Worm (Caenorhabditis elegans): Measurements from ENCODE around the gene cnt-2.
A peak's percentile ranks its signal among the peaks of the same experiment; 100 is the strongest.

Gene cnt-2

ce11 chrIII:10707461-10707860 lies 52.6 kb downstream of the cnt-2 start, which contains the start of gene mrpl-12:
Gene mrpl-12, plus strand, starts transcription at chrIII:10707761.
- TF ChIP-seq hlh-1 (tag; optimal IDR thresholded peaks at IDR 0.05) (no peak), cnd-1 (tag; optimal IDR thresholded peaks at IDR 0.05) (no peak), nhr-76 (tag; optimal IDR thresholded peaks at IDR 0.05) (no peak), unc-62 (GFP tag; optimal IDR thresholded peaks at IDR 0.05) (no peak), ztf-11 (tag; optimal IDR thresholded peaks at IDR 0.05) (no peak), nhr-12 (tag; optimal IDR thresholded peaks at IDR 0.05) (no peak), zip-8 (tag; optimal IDR thresholded peaks at IDR 0.05) (no peak), bed-3 (GFP tag; optimal IDR thresholded peaks at IDR 0.05) (no peak), blmp-1 (tag; optimal IDR thresholded peaks at IDR 0.05) (no peak), nhr-237 (tag; optimal IDR thresholded peaks at IDR 0.05) (no peak), M03D4.4 (tag; optimal IDR thresholded peaks at IDR 0.05) (no peak), ces-1 (GFP tag; optimal IDR thresholded peaks at IDR 0.05) (no peak), mab-5 (tag; optimal IDR thresholded peaks at IDR 0.05) (no peak)

DNA sequence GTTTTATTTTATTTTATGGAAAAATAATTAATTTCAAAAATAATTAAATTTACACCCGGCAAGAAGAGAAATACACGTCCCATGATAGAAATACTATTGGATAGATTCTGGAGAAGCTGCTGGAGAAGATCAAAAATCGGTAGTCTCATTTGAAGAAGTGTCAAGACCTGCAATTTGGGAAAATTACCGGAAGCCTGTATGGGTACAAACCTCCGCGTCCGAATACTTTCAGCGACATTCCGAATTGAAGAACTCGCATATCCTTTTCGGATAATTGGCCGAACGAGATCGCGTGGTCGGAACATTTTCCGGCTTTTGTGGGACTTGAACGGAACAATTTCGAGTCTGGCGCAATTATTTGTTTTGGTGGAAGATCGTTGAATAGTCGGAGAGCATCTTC lies 53.7 kb downstream of the cnt-2 start:
- TF ChIP-seq ceh-43 (GFP tag; optimal IDR thresholded peaks at IDR 0.05) (no peak), ztf-11 (tag; optimal IDR thresholded peaks at IDR 0.05) (no peak)

ce11 chrIII:10709676-10710075 lies 54.9 kb downstream of the cnt-2 start:
- TF ChIP-seq M03D4.4 (tag; optimal IDR thresholded peaks at IDR 0.05) (no peak), nhr-28 (tag; optimal IDR thresholded peaks at IDR 0.05) (no peak), tbx-8 (GFP tag; optimal IDR thresholded peaks at IDR 0.05) (no peak), zip-8 (tag; optimal IDR thresholded peaks at IDR 0.05) (peak; percentile 93), hlh-1 (tag; optimal IDR thresholded peaks at IDR 0.05) (no peak), nhr-2 (tag; optimal IDR thresholded peaks at IDR 0.05) (no peak)

DNA sequence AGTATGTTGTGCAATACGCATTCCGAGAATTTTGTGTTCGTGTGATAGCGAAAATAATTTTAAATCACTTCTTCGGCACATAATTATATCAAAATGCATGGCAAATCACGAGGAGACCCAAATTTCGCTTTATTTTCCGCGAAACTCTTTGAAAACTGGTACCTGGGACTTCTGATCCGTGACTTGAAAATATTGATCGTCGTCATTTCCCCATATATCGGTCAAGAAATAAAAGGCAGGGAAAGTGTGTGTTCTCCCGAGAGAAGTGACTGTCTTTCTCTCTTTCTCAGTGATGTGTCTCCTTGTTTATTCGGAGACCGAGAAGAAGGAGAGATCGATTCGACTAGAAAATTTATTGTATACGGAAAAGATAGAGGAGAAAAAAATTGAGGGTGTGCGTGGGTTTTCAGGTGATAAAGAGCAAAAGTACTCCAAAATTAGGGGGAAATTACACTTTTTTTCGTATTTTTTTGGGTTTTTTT lies 56.4 kb downstream of the cnt-2 start, which contains the start of gene W09D10.5:
TSS of gene W09D10.5 (minus strand) at position 345 of the 482 bp plus-strand sequence.
- no peak for TF ChIP-seq nhr-237 (tag; optimal IDR thresholded peaks at IDR 0.05)
- TF ChIP-seq unc-62 (GFP tag; optimal IDR thresholded peaks at IDR 0.05), result no peak
- TF ChIP-seq pha-4 (tag; optimal IDR thresholded peaks at IDR 0.05), result no peak
- no peak for TF ChIP-seq cnd-1 (tag; optimal IDR thresholded peaks at IDR 0.05)

DNA sequence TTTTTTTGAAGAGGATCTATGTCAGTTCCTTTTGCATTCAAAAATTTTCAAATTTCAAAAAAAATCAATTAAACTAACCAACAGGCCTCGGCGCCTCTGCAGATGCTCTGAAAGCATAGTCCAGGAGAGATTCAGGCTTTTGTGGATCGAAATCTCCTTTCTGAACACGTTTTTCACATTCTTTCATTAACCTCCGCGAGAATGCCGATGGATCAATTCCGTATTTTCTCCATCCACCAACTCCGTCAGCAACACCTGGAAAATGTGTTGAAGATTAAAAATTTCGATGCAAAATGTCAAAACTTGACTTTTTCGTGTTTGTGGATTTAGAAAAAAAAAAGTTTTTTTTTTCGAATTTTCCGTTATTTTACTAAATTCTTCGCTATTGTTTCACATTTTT lies 59.7 kb downstream of the cnt-2 start:
- TF ChIP-seq bed-3 (GFP tag; optimal IDR thresholded peaks at IDR 0.05) (no peak), nhr-2 (tag; optimal IDR thresholded peaks at IDR 0.05) (no peak), ceh-39 (tag; optimal IDR thresholded peaks at IDR 0.05) (no peak), elt-3 (tag; optimal IDR thresholded peaks at IDR 0.05) (no peak), ham-2 (GFP tag; optimal IDR thresholded peaks at IDR 0.05) (no peak), lsy-2 (tag; optimal IDR thresholded peaks at IDR 0.05) (no peak), pha-4 (tag; optimal IDR thresholded peaks at IDR 0.05) (no peak), lin-32 (GFP tag; optimal IDR thresholded peaks at IDR 0.05) (no peak), M03D4.4 (tag; optimal IDR thresholded peaks at IDR 0.05) (no peak), sptf-1 (tag; optimal IDR thresholded peaks at IDR 0.05) (no peak), unc-62 (GFP tag; optimal IDR thresholded peaks at IDR 0.05) (no peak), flh-1 (GFP tag; optimal IDR thresholded peaks at IDR 0.05) (no peak), ceh-83 (GFP tag; optimal IDR thresholded peaks at IDR 0.05) (no peak), zip-8 (tag; optimal IDR thresholded peaks at IDR 0.05) (no peak), mls-2 (tag; optimal IDR thresholded peaks at IDR 0.05) (no peak), sem-2 (GFP tag; optimal IDR thresholded peaks at IDR 0.05) (no peak)

DNA sequence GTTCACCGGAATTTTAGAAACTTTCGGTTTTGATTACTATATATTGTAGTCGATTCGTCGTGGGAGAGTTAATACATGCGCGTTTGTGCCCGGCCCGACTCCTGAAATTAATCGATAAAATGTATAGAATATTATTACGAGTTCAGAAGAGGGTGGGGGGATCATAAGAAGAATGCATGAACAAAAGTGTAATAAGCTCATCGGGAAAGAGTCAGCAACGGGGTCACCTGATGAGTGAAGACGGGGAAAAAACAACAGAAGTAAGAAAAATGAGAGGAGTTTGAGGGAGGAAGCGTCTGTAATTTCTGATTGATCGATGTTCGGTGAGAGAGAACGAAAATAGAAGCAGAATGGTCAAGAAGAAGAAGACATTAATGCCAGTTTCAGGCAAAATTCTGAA lies 61.3 kb downstream of the cnt-2 start, which contains the start of gene W09D10.4:
TSS of gene W09D10.4 (minus strand) at position 101 of the 400 bp plus-strand sequence.
- TF ChIP-seq nhr-76 (tag; optimal IDR thresholded peaks at IDR 0.05) (no peak), mep-1 (tag; optimal IDR thresholded peaks at IDR 0.05) (no peak), hlh-1 (tag; optimal IDR thresholded peaks at IDR 0.05) (no peak), ceh-39 (tag; optimal IDR thresholded peaks at IDR 0.05) (no peak), pha-4 (tag; optimal IDR thresholded peaks at IDR 0.05) (no peak)

- TF ChIP-seq unc-120 (tag; optimal IDR thresholded peaks at IDR 0.05; ENCODE audit: poor library complexity, severe bottlenecking) (no peak), zip-8 (tag; optimal IDR thresholded peaks at IDR 0.05) (peak; percentile 11)
Measured at ce11 chrIII:10717479-10717878, 62.7 kb downstream of the cnt-2 start.

All from whole organism, mixed stage, embryonic.